Fruit fly (Drosophila melanogaster) whole organism, prepupa: ENCODE measurements around the gene Acp29AB.

ENCODE experiments used
- CG10631 ChIP-seq: fragments of 200-800 bp; sonication (Bioruptor generic); optimal IDR thresholded peaks from 2 replicates; lab custom pipeline; 2016; ENCODE audit warnings: missing biosample characterization, missing genetic modification characterization
- CG15336 ChIP-seq: fragments of 200-800 bp; sonication (Bioruptor generic); IDR thresholded peaks from 2 replicates; pipeline ENCODE4 v1.3.6; 2022; ENCODE audit warnings: missing biosample characterization, missing genetic modification characterization
- CG1621 ChIP-seq: fragments of 200-800 bp; sonication (Bioruptor generic); optimal IDR thresholded peaks from 3 replicates; lab custom pipeline; 2018; ENCODE audit warnings: missing biosample characterization, mild to moderate bottlenecking, missing genetic modification characterization
- CG3032 ChIP-seq: fragments of 200-800 bp; optimal IDR thresholded peaks from 2 replicates; lab custom pipeline; 2019; ENCODE audit warnings: missing biosample characterization, mild to moderate bottlenecking, missing genetic modification characterization, moderate library complexity
- CG31627 ChIP-seq: fragments of 200-800 bp; sonication (Bioruptor generic); optimal IDR thresholded peaks from 3 replicates; lab custom pipeline; 2016; ENCODE audit warnings: missing biosample characterization, missing genetic modification characterization
- CG32006 ChIP-seq: fragments of 200-800 bp; sonication (Bioruptor generic); optimal IDR thresholded peaks from 3 replicates; lab custom pipeline; 2017; ENCODE audit warnings: missing biosample characterization, mild to moderate bottlenecking, missing genetic modification characterization
- CG34406 ChIP-seq: fragments of 200-800 bp; sonication (Bioruptor generic); optimal IDR thresholded peaks from 3 replicates; lab custom pipeline; 2016; ENCODE audit warnings: missing biosample characterization, missing genetic modification characterization
- CG3919 ChIP-seq: fragments of 200-800 bp; sonication (Bioruptor generic); optimal IDR thresholded peaks from 3 replicates; lab custom pipeline; 2016; ENCODE audit warnings: missing biosample characterization, missing genetic modification characterization
- CG4318 ChIP-seq: fragments of 200-800 bp; sonication (Bioruptor generic); optimal IDR thresholded peaks from 3 replicates; lab custom pipeline; 2017; ENCODE audit warnings: missing biosample characterization, mild to moderate bottlenecking, missing genetic modification characterization
- CG6163 ChIP-seq: fragments of 200-800 bp; sonication (Bioruptor generic); IDR thresholded peaks from 3 replicates; pipeline ENCODE4 v1.3.6; 2022; ENCODE audit warnings: missing biosample characterization, missing genetic modification characterization
- CG6276 ChIP-seq: fragments of 200-800 bp; sonication (Bioruptor generic); optimal IDR thresholded peaks from 2 replicates; lab custom pipeline; 2017; ENCODE audit warnings: missing biosample characterization, mild to moderate bottlenecking, missing genetic modification characterization
- CG6792 ChIP-seq: fragments of 200-800 bp; sonication (Bioruptor generic); optimal IDR thresholded peaks from 3 replicates; lab custom pipeline; 2016; ENCODE audit warnings: missing biosample characterization, missing genetic modification characterization
- CG6808 ChIP-seq: fragments of 200-800 bp; sonication (Bioruptor generic); optimal IDR thresholded peaks from 3 replicates; lab custom pipeline; 2017; ENCODE audit warnings: missing biosample characterization, missing genetic modification characterization, mild to moderate bottlenecking, moderate library complexity, missing genetic modification reagents
- CG6854 ChIP-seq: fragments of 200-800 bp; sonication (Bioruptor generic); optimal IDR thresholded peaks from 2 replicates; lab custom pipeline; 2017; ENCODE audit warnings: missing biosample characterization, mild to moderate bottlenecking, missing genetic modification characterization
- CG7368 ChIP-seq: fragments of 200-800 bp; sonication (Bioruptor generic); optimal IDR thresholded peaks from 3 replicates; lab custom pipeline; 2016; ENCODE audit warnings: missing biosample characterization, missing genetic modification characterization
- CG8119 ChIP-seq: fragments of 200-800 bp; sonication (Bioruptor generic); IDR thresholded peaks from 3 replicates; pipeline ENCODE4 v1.3.6; 2022; ENCODE audit warnings: missing biosample characterization, missing genetic modification characterization
- CG8632 ChIP-seq: fragments of 200-800 bp; sonication (Bioruptor generic); optimal IDR thresholded peaks from 3 replicates; lab custom pipeline; 2016; ENCODE audit warnings: missing biosample characterization, missing genetic modification characterization
- CG9139 ChIP-seq: fragments of 200-800 bp; sonication (Bioruptor generic); optimal IDR thresholded peaks from 3 replicates; lab custom pipeline; 2017; ENCODE audit warnings: missing biosample characterization, mild to moderate bottlenecking, missing genetic modification characterization
- Eip75B ChIP-seq: fragments of 200-800 bp; sonication (Bioruptor generic); optimal IDR thresholded peaks from 3 replicates; lab custom pipeline; 2016; ENCODE audit warnings: missing biosample characterization, missing genetic modification characterization
- Eip78C ChIP-seq: fragments of 200-800 bp; sonication (Bioruptor generic); peaks from one replicate; lab custom pipeline; 2016; ENCODE audit warnings: missing biosample characterization, missing genetic modification characterization
- Eip93F ChIP-seq: fragments of 200-800 bp; sonication (Bioruptor generic); optimal IDR thresholded peaks from 2 replicates; lab custom pipeline; 2016; ENCODE audit warnings: missing biosample characterization, mild to moderate bottlenecking, missing genetic modification characterization
- Ets21C ChIP-seq: fragments of 200-800 bp; sonication (Bioruptor generic); optimal IDR thresholded peaks from 3 replicates; lab custom pipeline; 2016; ENCODE audit warnings: missing biosample characterization, missing genetic modification characterization
- Ets96B ChIP-seq: fragments of 200-800 bp; optimal IDR thresholded peaks from 2 replicates; lab custom pipeline; 2019; ENCODE audit warnings: missing biosample characterization, mild to moderate bottlenecking, missing genetic modification characterization, moderate library complexity
- Hr38 ChIP-seq: sonication (Bioruptor generic); optimal IDR thresholded peaks from 2 replicates; lab custom pipeline; 2016; ENCODE audit warnings: missing biosample characterization, missing genetic modification characterization
- Hr4 ChIP-seq: fragments of 200-800 bp; sonication (Bioruptor generic); optimal IDR thresholded peaks from 3 replicates; lab custom pipeline; 2016; ENCODE audit warnings: missing biosample characterization, missing genetic modification characterization
- Lpt ChIP-seq: fragments of 200-800 bp; sonication (Bioruptor generic); optimal IDR thresholded peaks from 3 replicates; lab custom pipeline; 2016; ENCODE audit warnings: missing biosample characterization, missing genetic modification characterization
- Met ChIP-seq: fragments of 200-800 bp; sonication (Bioruptor generic); optimal IDR thresholded peaks from 3 replicates; lab custom pipeline; 2016; ENCODE audit warnings: missing biosample characterization, missing genetic modification characterization
- Smox ChIP-seq: fragments of 200-800 bp; sonication (Bioruptor generic); optimal IDR thresholded peaks from 3 replicates; lab custom pipeline; 2016; ENCODE audit warnings: missing biosample characterization, missing genetic modification characterization
- Sox102F ChIP-seq: fragments of 200-800 bp; sonication (Bioruptor generic); optimal IDR thresholded peaks from 2 replicates; lab custom pipeline; 2016; ENCODE audit warnings: missing biosample characterization, mild to moderate bottlenecking, missing genetic modification characterization
- achi ChIP-seq: fragments of 200-800 bp; sonication (Bioruptor generic); optimal IDR thresholded peaks from 3 replicates; lab custom pipeline; 2016; ENCODE audit warnings: missing biosample characterization, missing genetic modification characterization
- cyc ChIP-seq: fragments of 200-800 bp; sonication (Bioruptor generic); optimal IDR thresholded peaks from 3 replicates; lab custom pipeline; 2016; ENCODE audit warnings: missing biosample characterization, missing genetic modification characterization
- dsx ChIP-seq: fragments of 200-800 bp; optimal IDR thresholded peaks from 3 replicates; lab custom pipeline; 2019; ENCODE audit warnings: missing biosample characterization, mild to moderate bottlenecking, missing genetic modification characterization, moderate library complexity; ENCODE audit not compliant: poor library complexity, severe bottlenecking
- eg ChIP-seq: fragments of 200-800 bp; sonication (Bioruptor generic); IDR thresholded peaks from 3 replicates; pipeline ENCODE4 v1.3.6; 2022; ENCODE audit warnings: missing biosample characterization, missing genetic modification characterization
- esn ChIP-seq: fragments of 200-800 bp; sonication (Bioruptor generic); optimal IDR thresholded peaks from 2 replicates; lab custom pipeline; 2016; ENCODE audit warnings: missing biosample characterization, mild to moderate bottlenecking, missing genetic modification characterization, moderate library complexity
- fd59A ChIP-seq: fragments of 200-800 bp; sonication (Bioruptor generic); optimal IDR thresholded peaks from 2 replicates; lab custom pipeline; 2017; ENCODE audit warnings: missing biosample characterization, mild to moderate bottlenecking, missing genetic modification characterization, missing genetic modification reagents
- fkh ChIP-seq: fragments of 200-800 bp; sonication (Bioruptor generic); optimal IDR thresholded peaks from 3 replicates; lab custom pipeline; 2017; ENCODE audit warnings: missing biosample characterization, mild to moderate bottlenecking, missing genetic modification characterization, moderate library complexity
- lz ChIP-seq: fragments of 200-800 bp; sonication (Bioruptor generic); optimal IDR thresholded peaks from 3 replicates; lab custom pipeline; 2016; ENCODE audit warnings: missing biosample characterization, missing genetic modification characterization
- net ChIP-seq: fragments of 200-800 bp; sonication (Bioruptor generic); optimal IDR thresholded peaks from 3 replicates; lab custom pipeline; 2016; ENCODE audit warnings: missing biosample characterization, missing genetic modification characterization
- spab ChIP-seq: fragments of 200-800 bp; sonication (Bioruptor generic); optimal IDR thresholded peaks from 2 replicates; lab custom pipeline; 2017; ENCODE audit warnings: missing biosample characterization, mild to moderate bottlenecking, missing genetic modification characterization, missing genetic modification reagents
- ss ChIP-seq, 2 experiments: fragments of 200-800 bp; sonication (Bioruptor generic); optimal IDR thresholded peaks; 2 replicates in 1 of 2; 3 replicates in 1 of 2; lab custom pipeline; 2017 to 2018; ENCODE audit warnings: mild to moderate bottlenecking in 2 of 2, missing biosample characterization in 2 of 2, missing genetic modification characterization in 2 of 2, moderate library complexity in 1 of 2
- svp ChIP-seq: fragments of 200-800 bp; sonication (Bioruptor generic); peaks from one replicate; lab custom pipeline; 2016; ENCODE audit warnings: missing biosample characterization, missing genetic modification characterization
- topi ChIP-seq: fragments of 200-800 bp; sonication (Bioruptor generic); optimal IDR thresholded peaks from 3 replicates; lab custom pipeline; 2016; ENCODE audit warnings: missing biosample characterization, missing genetic modification characterization
- vri ChIP-seq: fragments of 200-800 bp; sonication (Bioruptor generic); optimal IDR thresholded peaks from 3 replicates; lab custom pipeline; 2016; ENCODE audit warnings: missing biosample characterization, mild to moderate bottlenecking, missing genetic modification characterization

Acp29AB gene

DNA sequence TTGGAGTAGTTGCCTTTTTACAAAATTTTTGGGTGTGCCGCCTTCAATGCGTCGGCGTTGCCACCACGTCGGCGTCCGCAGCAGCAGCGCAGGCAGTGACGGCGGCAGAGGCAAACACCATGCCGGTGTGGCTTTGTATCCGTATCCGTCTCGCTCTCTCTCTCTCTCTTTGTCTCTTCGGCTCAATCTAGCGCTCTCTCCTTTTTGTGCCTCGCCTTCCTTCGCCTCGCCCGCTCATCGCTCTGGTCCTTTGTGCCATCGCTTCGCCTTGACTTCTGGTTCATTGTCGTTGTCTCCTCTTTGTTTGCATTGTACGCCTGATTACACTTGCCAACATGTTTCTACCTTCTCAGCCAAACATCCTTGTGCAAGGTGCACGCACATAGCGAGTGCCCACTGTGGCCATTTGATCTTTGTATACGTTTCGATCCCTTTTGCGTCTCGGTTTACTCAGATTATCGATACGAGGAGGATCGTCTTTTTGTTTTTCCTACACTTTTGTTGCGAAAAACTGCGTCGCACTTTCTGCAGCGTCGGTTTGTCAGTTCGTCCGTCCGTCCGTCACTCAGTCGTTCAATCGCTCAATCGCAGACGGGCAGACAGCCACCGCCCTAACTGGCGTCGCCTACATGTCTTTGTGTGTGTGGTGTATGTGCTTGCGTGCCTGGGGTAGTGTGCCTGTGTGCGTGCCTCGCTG, 23.5 kb upstream of the Acp29AB start (continued):
- TF ChIP-seq fd59A: peak; percentile 65
- TF ChIP-seq CG1621: peak; percentile 71
- TF ChIP-seq CG6276 (GFP tag; lab: Kevin White, UChicago): peak; percentile 16
- TF ChIP-seq Eip93F (GFP tag; lab: Kevin White, UChicago): no peak
- peak; percentile 60 for TF ChIP-seq CG15336 (GFP tag; lab: Robert Waterston, UW)
- TF ChIP-seq CG3919 (GFP tag; lab: Kevin White, UChicago): peak; percentile 81
- TF ChIP-seq CG9139 (GFP tag; lab: Kevin White, UChicago): peak; percentile 47
- no peak for TF ChIP-seq Hr38
- TF ChIP-seq cyc (GFP tag; lab: Kevin White, UChicago): peak; percentile 72
- TF ChIP-seq, all 60 proteins: peak for 55

DNA sequence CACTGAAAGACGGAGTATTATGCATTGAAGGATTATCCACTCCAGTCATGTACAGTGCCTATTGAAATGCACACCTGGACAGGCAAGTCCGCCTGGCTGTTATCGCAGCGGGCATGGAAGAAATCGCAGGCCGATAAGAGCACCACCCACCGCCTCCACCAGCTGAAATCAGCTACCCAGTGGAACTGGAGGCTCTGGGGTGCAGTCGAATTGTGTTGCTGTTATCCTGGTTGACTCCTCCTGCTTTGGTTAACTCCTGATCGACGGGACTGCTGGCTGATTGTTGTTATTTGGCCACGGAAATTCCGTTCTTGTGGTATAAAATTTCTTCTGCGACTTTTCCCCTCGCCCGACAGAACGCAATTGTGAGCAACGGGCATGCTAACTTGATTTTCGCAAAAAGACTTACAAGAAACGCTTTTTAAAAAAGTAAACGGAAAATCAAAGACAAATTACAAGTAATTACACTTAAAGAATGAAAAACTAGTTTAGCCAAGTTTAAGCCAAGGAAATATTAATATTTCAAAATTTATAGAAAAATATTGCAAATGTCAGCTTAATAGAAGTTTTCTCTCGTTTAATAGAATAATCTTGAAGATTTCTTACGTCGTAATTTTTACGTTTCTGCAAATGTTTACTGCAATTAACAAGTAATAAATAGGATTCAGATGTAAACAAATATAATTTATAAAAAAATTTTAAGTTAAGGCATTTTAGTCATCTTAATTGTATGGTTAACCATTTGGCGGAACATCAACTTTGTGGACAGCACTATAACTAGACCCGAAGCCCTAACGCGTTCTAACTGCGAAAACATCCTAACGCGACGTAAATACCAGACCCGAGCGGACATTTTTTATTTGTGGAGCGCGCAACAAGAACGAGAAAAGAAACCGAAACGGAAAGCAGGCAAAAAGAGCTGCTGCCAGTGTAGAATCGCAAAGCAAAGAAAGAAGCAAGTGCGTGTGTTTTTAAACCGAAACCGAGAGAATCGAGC, 22.2 kb upstream of the Acp29AB start, which contains the start of the genes CG13398 and Akap200:
Gene CG13398 (minus strand): TSS at position 370 of the 997 bp plus-strand sequence.
Gene Akap200 (plus strand): TSS at position 804 of the 997 bp plus-strand sequence.
- TF ChIP-seq fkh (GFP tag; lab: Kevin White, UChicago) (peak; percentile 78), CG15336 (GFP tag; lab: Robert Waterston, UW) (no peak; the same call in 1 of the 2 replicates), svp (GFP tag; lab: Kevin White, UChicago) (peak; percentile 84), eg (no peak), CG31627 (GFP tag; lab: Kevin White, UChicago) (peak; percentile 47), Eip75B (GFP tag; lab: Kevin White, UChicago) (peak; percentile 30), CG6854 (GFP tag; lab: Kevin White, UChicago) (peak; percentile 41), Ets21C (GFP tag; lab: Kevin White, UChicago) (peak; percentile 12), Lpt (GFP tag; lab: Kevin White, UChicago) (no peak), topi (GFP tag; lab: Kevin White, UChicago) (peak; percentile 24), vri (peak; percentile 58), CG8632 (GFP tag; lab: Kevin White, UChicago) (peak; percentile 34), Eip78C (GFP tag; lab: Kevin White, UChicago) (peak; percentile 76), ss (GFP tag; optimal IDR thresholded peaks at IDR 0.05; lab: Kevin White, UChicago) (peak; percentile 6 to 45), CG6792 (GFP tag; lab: Kevin White, UChicago) (peak; percentile 7), Sox102F (GFP tag; lab: Kevin White, UChicago) (peak; percentile 35), CG9139 (GFP tag; lab: Kevin White, UChicago) (no peak), CG8119 (GFP tag; lab: Robert Waterston, UW) (peak; percentile 55; the same call in 1 of the 3 replicates), CG6808 (peak; percentile 39), Met (GFP tag; lab: Kevin White, UChicago) (peak; percentile 38), Ets96B (tag; lab: Kevin White, UChicago) (peak; percentile 25), spab (GFP tag; lab: Kevin White, UChicago) (no peak), esn (GFP tag; lab: Kevin White, UChicago) (peak; percentile 71), CG4318 (GFP tag; lab: Kevin White, UChicago) (no peak), CG32006 (no peak), cyc (GFP tag; lab: Kevin White, UChicago) (peak; percentile 27), CG10631 (GFP tag; lab: Kevin White, UChicago) (peak; percentile 64), CG6163 (GFP tag; lab: Robert Waterston, UW) (peak; percentile 68; the same call in 1 of the 3 replicates), Smox (GFP tag; lab: Kevin White, UChicago) (no peak), CG3919 (GFP tag; lab: Kevin White, UChicago) (peak; percentile 18), achi (GFP tag; lab: Kevin White, UChicago) (peak; percentile 52), lz (GFP tag; lab: Kevin White, UChicago) (peak; percentile 22), CG3032 (peak; percentile 48), Hr4 (GFP tag; lab: Kevin White, UChicago) (peak; percentile 48), net (GFP tag; lab: Kevin White, UChicago) (peak; percentile 46), dsx (GFP tag; lab: Kevin White, UChicago) (peak; percentile 2), CG34406 (peak; percentile 53), CG7368 (GFP tag; lab: Kevin White, UChicago) (peak; percentile 25)
